Fruit fly (Drosophila melanogaster): ENCODE results near the gene CG14852.

Gene CG14852

DNA sequence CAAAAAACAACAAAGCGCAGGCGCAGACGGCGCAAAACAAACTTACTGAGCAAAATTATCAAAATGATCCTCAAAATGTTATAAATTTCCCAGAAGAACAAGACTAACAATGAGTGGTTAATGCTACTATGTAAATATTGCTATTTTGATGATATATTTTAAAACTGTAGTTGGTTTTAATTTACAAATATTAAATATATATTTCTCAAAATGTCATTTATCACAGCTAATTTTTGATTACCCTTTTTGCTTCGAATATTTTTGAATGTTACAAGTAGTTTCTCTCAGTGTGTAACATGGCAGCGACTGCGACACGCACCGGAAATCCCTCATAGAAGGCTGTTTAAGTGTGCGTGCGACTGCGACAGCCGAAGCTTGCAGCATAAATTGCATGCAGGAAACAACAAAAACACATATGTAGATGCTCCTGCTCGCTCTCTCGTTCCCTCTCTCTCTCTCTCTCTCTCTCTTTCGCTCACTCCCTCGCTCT lies 32.3 kb downstream of the CG14852 start (continued):
- no peak for TF ChIP-seq Sry-β (GFP tag; optimal IDR thresholded peaks at IDR 0.05)
- no peak for TF ChIP-seq Hand (GFP tag; optimal IDR thresholded peaks at IDR 0.05)
- TF ChIP-seq CG17829 (tag; optimal IDR thresholded peaks at IDR 0.05), result peak; percentile 45
- no peak for TF ChIP-seq jing (GFP tag; optimal IDR thresholded peaks at IDR 0.05)
- TF ChIP-seq ftz-f1 (GFP tag; optimal IDR thresholded peaks at IDR 0.05), result no peak
- TF ChIP-seq CG14050 (GFP tag; IDR thresholded peaks at IDR 0.05), result no peak
- TF ChIP-seq Rx (GFP tag; IDR thresholded peaks at IDR 0.05), result no peak
- peak; percentile 32 for TF ChIP-seq CG17385 (GFP tag; optimal IDR thresholded peaks at IDR 0.05)
- TF ChIP-seq Taf1 (GFP tag; IDR thresholded peaks at IDR 0.05), result no peak
- TF ChIP-seq nmo (GFP tag; optimal IDR thresholded peaks at IDR 0.05), result peak; percentile 41
- TF ChIP-seq CG7987 (GFP tag; optimal IDR thresholded peaks at IDR 0.05), result no peak
- no peak for TF ChIP-seq CG6175 (GFP tag; IDR thresholded peaks at IDR 0.05)
- TF ChIP-seq CG7357 (GFP tag; IDR thresholded peaks at IDR 0.05), result no peak
- no peak for TF ChIP-seq CG13123 (GFP tag; optimal IDR thresholded peaks at IDR 0.05)
- 0 out of 3 replicates have a peak, but pooled peaks have one; percentile 7 for TF ChIP-seq H15 (GFP tag; IDR thresholded peaks at IDR 0.05)
- no peak for TF ChIP-seq Lpt (GFP tag; optimal IDR thresholded peaks at IDR 0.05)
- no peak for TF ChIP-seq CG16863 (GFP tag; optimal IDR thresholded peaks at IDR 0.05)
- TF ChIP-seq chn (GFP tag; optimal IDR thresholded peaks at IDR 0.05), result no peak
- no peak for TF ChIP-seq Dip3 (GFP tag; optimal IDR thresholded peaks at IDR 0.05)
- TF ChIP-seq D (optimal IDR thresholded peaks at IDR 0.05), result no peak
- peak; percentile 56 for TF ChIP-seq D (GFP tag; optimal IDR thresholded peaks at IDR 0.05)
- no peak for TF ChIP-seq CG9876 (GFP tag; optimal IDR thresholded peaks at IDR 0.05)
- no peak for TF ChIP-seq CG10959 (GFP tag; IDR thresholded peaks at IDR 0.05)
- no peak for TF ChIP-seq CG10274 (GFP tag; optimal IDR thresholded peaks at IDR 0.05)
- TF ChIP-seq br (optimal IDR thresholded peaks at IDR 0.05), result no peak
- TF ChIP-seq CG7271 (tag; optimal IDR thresholded peaks at IDR 0.05), result no peak
- TF ChIP-seq Awh (GFP tag; IDR thresholded peaks at IDR 0.05), result no peak
- peak; percentile 52; the same call in 1 of the 3 replicates for TF ChIP-seq zfh1 (GFP tag; IDR thresholded peaks at IDR 0.05)
- no peak for TF ChIP-seq pho (GFP tag; optimal IDR thresholded peaks at IDR 0.05)
- no peak for TF ChIP-seq CG13624 (GFP tag; optimal IDR thresholded peaks at IDR 0.05)
- no peak for TF ChIP-seq CG10147 (GFP tag; optimal IDR thresholded peaks at IDR 0.05)
- no peak for TF ChIP-seq CG4730 (GFP tag; IDR thresholded peaks at IDR 0.05)
- TF ChIP-seq vnd (GFP tag; IDR thresholded peaks at IDR 0.05; ENCODE audit: partially characterized antibody), result no peak
- TF ChIP-seq CG13894 (tag; optimal IDR thresholded peaks at IDR 0.05), result no peak
- peak in 1 of 2 experiments; percentile 53 for TF ChIP-seq Hr51 (GFP tag; optimal IDR thresholded peaks at IDR 0.05)
- no peak for TF ChIP-seq dan (GFP tag; IDR thresholded peaks at IDR 0.05)
- no peak for TF ChIP-seq Gug (GFP tag; IDR thresholded peaks at IDR 0.05)
- no peak for TF ChIP-seq tll (GFP tag; optimal IDR thresholded peaks at IDR 0.05)
- no peak for TF ChIP-seq Dek (tag; optimal IDR thresholded peaks at IDR 0.05)
- no peak for TF ChIP-seq Atf6 (GFP tag; IDR thresholded peaks at IDR 0.05)
- TF ChIP-seq gsb-n (tag; optimal IDR thresholded peaks at IDR 0.05), result peak; percentile 26
- TF ChIP-seq Adf1 (GFP tag; IDR thresholded peaks at IDR 0.05), result no peak
- TF ChIP-seq tin (GFP tag; optimal IDR thresholded peaks at IDR 0.05), result no peak
- TF ChIP-seq odd (GFP tag; optimal IDR thresholded peaks at IDR 0.05), result no peak
- peak; percentile 70 for TF ChIP-seq twi (tag; optimal IDR thresholded peaks at IDR 0.05)
- no peak for TF ChIP-seq CG3281 (GFP tag; optimal IDR thresholded peaks at IDR 0.05)
- no peak for TF ChIP-seq ken (GFP tag; IDR thresholded peaks at IDR 0.05)
- TF ChIP-seq org-1 (GFP tag; optimal IDR thresholded peaks at IDR 0.05), result no peak
- no peak for TF ChIP-seq luna (GFP tag; optimal IDR thresholded peaks at IDR 0.05)
- no peak for TF ChIP-seq bbx (GFP tag; IDR thresholded peaks at IDR 0.05; ENCODE audit: partially characterized antibody)
- TF ChIP-seq BEAF-32 (GFP tag; optimal IDR thresholded peaks at IDR 0.05), result no peak
- TF ChIP-seq CG10267 (tag; optimal IDR thresholded peaks at IDR 0.05), result peak; percentile 33

Data from whole organism, embryonic.